Worm (Caenorhabditis elegans): ENCODE measurements around the gene C36H8.1.

Gene C36H8.1

DNA sequence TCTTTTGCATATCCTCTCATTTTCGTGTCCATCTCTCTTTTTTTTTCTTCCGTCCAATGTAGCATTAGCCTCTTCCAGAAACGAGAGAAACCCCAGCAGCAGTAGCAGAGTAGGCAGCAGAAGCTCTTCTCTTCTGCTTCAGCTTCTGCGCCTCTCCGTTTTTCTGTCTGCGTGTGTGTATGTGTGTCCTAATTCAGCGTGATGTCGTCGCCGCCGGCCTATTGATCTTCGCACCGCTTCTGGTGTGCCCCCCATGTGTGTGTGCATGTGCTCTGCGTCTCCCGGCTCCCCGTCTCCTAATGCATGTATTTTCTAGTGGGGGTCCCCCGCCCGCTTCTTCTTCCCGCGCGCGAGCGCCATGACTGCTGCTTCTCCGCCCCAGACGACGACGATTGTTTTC lies 26.8 kb upstream of the C36H8.1 start:
- TF ChIP-seq zag-1 (tag; optimal IDR thresholded peaks at IDR 0.05) (no peak), vab-7 (GFP tag; IDR thresholded peaks at IDR 0.05) (peak; percentile 68; the same call in 1 of the 2 replicates), ceh-44 (GFP tag; IDR thresholded peaks at IDR 0.05) (0 out of 2 replicates have a peak, but pooled peaks have one; percentile 27), nhr-11 (tag; optimal IDR thresholded peaks at IDR 0.05) (no peak), rbr-2 (tag; optimal IDR thresholded peaks at IDR 0.05) (peak; percentile 84), mdl-1 (tag; optimal IDR thresholded peaks at IDR 0.05) (peak; percentile 68 to 77), dpl-1 (GFP tag; optimal IDR thresholded peaks at IDR 0.05) (peak; percentile 21), egl-43 (GFP tag; IDR thresholded peaks at IDR 0.05) (peak; percentile 85), lin-38 (GFP tag; IDR thresholded peaks at IDR 0.05) (no peak), unc-62 (GFP tag; optimal IDR thresholded peaks at IDR 0.05 in 1 of 2) (peak in 1 of 2 experiments; percentile 93), unc-62 (tag; optimal IDR thresholded peaks at IDR 0.05) (no peak), aha-1 (tag) (no peak), unc-39 (tag; optimal IDR thresholded peaks at IDR 0.05) (no peak), tra-1 (GFP tag; IDR thresholded peaks at IDR 0.05) (0 out of 2 replicates have a peak, but pooled peaks have one; percentile 16), hmg-1.1 (GFP tag; IDR thresholded peaks at IDR 0.05) (peak; percentile 85), F26F4.8 (GFP tag; conservative IDR thresholded peaks at IDR 0.05) (0 out of 2 replicates have a peak, but pooled peaks have one; percentile 38), hlh-30 (tag; optimal IDR thresholded peaks at IDR 0.05; ENCODE audit: insufficient read depth) (peak; percentile 82), fkh-10 (GFP tag; optimal IDR thresholded peaks at IDR 0.05) (peak; percentile 60), mes-2 (tag; optimal IDR thresholded peaks at IDR 0.05; ENCODE audit: poor library complexity, severe bottlenecking) (no peak), lin-29 (GFP tag; IDR thresholded peaks at IDR 0.05) (no peak), ctbp-1 (GFP tag; IDR thresholded peaks at IDR 0.05) (peak; percentile 74), ztf-11 (tag; optimal IDR thresholded peaks at IDR 0.05) (no peak), set-16 (GFP tag; IDR thresholded peaks at IDR 0.05) (peak; percentile 93), egl-27 (tag; optimal IDR thresholded peaks at IDR 0.05) (no peak), mep-1 (tag; optimal IDR thresholded peaks at IDR 0.05) (peak; percentile 75), mdt-29 (GFP tag; IDR thresholded peaks at IDR 0.05) (0 out of 2 replicates have a peak, but pooled peaks have one; percentile 15), F37D6.2 (tag; optimal IDR thresholded peaks at IDR 0.05) (peak; percentile 72), tag-97 (GFP tag; IDR thresholded peaks at IDR 0.05) (0 out of 2 replicates have a peak, but pooled peaks have one; percentile 14), hif-1 (tag; optimal IDR thresholded peaks at IDR 0.05) (peak in 1 of 2 experiments; percentile 50), mxl-2 (GFP tag; conservative IDR thresholded peaks at IDR 0.05) (0 out of 2 replicates have a peak, but pooled peaks have one; percentile 52), zip-11 (GFP tag; IDR thresholded peaks at IDR 0.05) (no peak), ceh-20 (GFP tag; IDR thresholded peaks at IDR 0.05) (0 out of 2 replicates have a peak, but pooled peaks have one; percentile 22), ztf-7 (tag; optimal IDR thresholded peaks at IDR 0.05) (no peak), lsy-2 (tag; optimal IDR thresholded peaks at IDR 0.05) (peak; percentile 48 to 65), mxl-3 (GFP tag; optimal IDR thresholded peaks at IDR 0.05) (peak; percentile 76)

DNA sequence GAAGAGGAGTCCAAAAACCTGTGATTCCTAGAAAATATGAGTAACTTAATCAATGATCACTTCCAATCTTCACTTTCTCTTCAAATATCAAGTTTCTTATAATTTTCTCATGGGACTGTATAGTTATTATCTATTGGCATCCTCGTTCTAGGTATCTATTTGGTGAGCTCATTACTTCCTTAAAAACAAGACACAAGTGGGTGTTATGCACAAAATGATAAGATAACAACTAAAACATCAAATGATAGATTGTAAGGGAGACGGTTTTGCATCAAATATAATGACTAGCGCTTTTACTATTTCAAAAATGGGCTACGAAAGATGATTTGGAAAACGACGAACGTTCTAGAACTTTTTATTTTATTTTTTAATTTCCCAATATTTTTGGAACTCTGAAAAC lies 20.5 kb upstream of the C36H8.1 start, which contains the start of gene ZK897.10:
Gene ZK897.10, plus strand, starts transcription at position 285 of the 400 bp plus-strand sequence.
- TF ChIP-seq pqm-1 (tag; optimal IDR thresholded peaks at IDR 0.05) (peak; percentile 57), mdl-1 (tag; optimal IDR thresholded peaks at IDR 0.05) (no peak), lin-13 (GFP tag; optimal IDR thresholded peaks at IDR 0.05) (no peak), F44E2.7 (GFP tag; IDR thresholded peaks at IDR 0.05) (no peak), daf-12 (tag; optimal IDR thresholded peaks at IDR 0.05) (no peak), aha-1 (tag) (no peak), jun-1 (tag; optimal IDR thresholded peaks at IDR 0.05) (no peak)
